Fruit fly (Drosophila melanogaster) whole organism, embryonic: Measurements from ENCODE around the gene CG1440.

ENCODE experiments used
- Ada2b ChIP-seq: fragments of 200-800 bp; sonication (Bioruptor generic); IDR thresholded peaks from 2 replicates; pipeline ENCODE4 v1.3.6; 2022; ENCODE audit warnings: missing biosample characterization, missing genetic modification characterization
- Aef1 ChIP-seq: fragments of 200-800 bp; sonication (Bioruptor generic); IDR thresholded peaks from 3 replicates; pipeline ENCODE4 v1.3.6; 2022; ENCODE audit warnings: missing biosample characterization, missing genetic modification characterization
- CG10321 ChIP-seq: fragments of 200-800 bp; sonication (Bioruptor generic); IDR thresholded peaks from 2 replicates; pipeline ENCODE4 v1.3.6; 2022; ENCODE audit warnings: missing biosample characterization, missing genetic modification characterization
- CG11093 ChIP-seq: fragments of 200-800 bp; sonication (Bioruptor generic); IDR thresholded peaks from 3 replicates; pipeline ENCODE4 v1.3.6; 2022; ENCODE audit warnings: missing biosample characterization, missing genetic modification characterization
- CG12769 ChIP-seq: fragments of 200-800 bp; sonication (Bioruptor generic); optimal IDR thresholded peaks from 2 replicates; lab custom pipeline; 2019; ENCODE audit warnings: missing biosample characterization, mild to moderate bottlenecking, missing genetic modification characterization, moderate library complexity
- CG13424 ChIP-seq: fragments of 200-800 bp; sonication (Bioruptor generic); optimal IDR thresholded peaks from 2 replicates; lab custom pipeline; 2019; ENCODE audit warnings: missing biosample characterization, mild to moderate bottlenecking, missing genetic modification characterization, moderate library complexity
- CG15011 ChIP-seq: fragments of 200-800 bp; sonication (Bioruptor generic); optimal IDR thresholded peaks from 3 replicates; lab custom pipeline; 2018; ENCODE audit warnings: missing biosample characterization, mild to moderate bottlenecking, missing genetic modification characterization
- CG15269 ChIP-seq: fragments of 200-800 bp; sonication (Bioruptor generic); optimal IDR thresholded peaks from 2 replicates; lab custom pipeline; 2018; ENCODE audit warnings: missing biosample characterization, mild to moderate bottlenecking, missing genetic modification characterization, moderate library complexity
- CG2120 ChIP-seq: fragments of 200-800 bp; sonication (Bioruptor generic); optimal IDR thresholded peaks from 3 replicates; lab custom pipeline; 2016; ENCODE audit warnings: missing biosample characterization, missing genetic modification characterization
- CG2712 ChIP-seq: fragments of 200-800 bp; optimal IDR thresholded peaks from 3 replicates; lab custom pipeline; 2019; ENCODE audit warnings: missing biosample characterization, mild to moderate bottlenecking, missing genetic modification characterization, moderate library complexity
- CG3065 ChIP-seq: fragments of 200-800 bp; sonication (Bioruptor generic); optimal IDR thresholded peaks from 2 replicates; lab custom pipeline; 2016; ENCODE audit warnings: missing biosample characterization, missing genetic modification characterization
- CG3281 ChIP-seq: fragments of 200-800 bp; sonication (Bioruptor generic); optimal IDR thresholded peaks from 3 replicates; lab custom pipeline; 2017; ENCODE audit warnings: missing biosample characterization, mild to moderate bottlenecking, missing genetic modification characterization
- CG42726 ChIP-seq: fragments of 200-800 bp; sonication (Bioruptor generic); IDR thresholded peaks from 2 replicates; pipeline ENCODE4 v1.3.6; 2022; ENCODE audit warnings: missing biosample characterization, missing genetic modification characterization; ENCODE audit not compliant: partially characterized antibody
- CG6683 ChIP-seq: fragments of 200-800 bp; sonication (Bioruptor generic); optimal IDR thresholded peaks from 2 replicates; lab custom pipeline; 2017; ENCODE audit warnings: missing biosample characterization, mild to moderate bottlenecking, missing genetic modification characterization, missing genetic modification reagents
- CHES-1-like ChIP-seq: fragments of 200-800 bp; sonication (Bioruptor generic); optimal IDR thresholded peaks from 2 replicates; lab custom pipeline; 2016; ENCODE audit warnings: missing biosample characterization, missing genetic modification characterization
- Doc3 ChIP-seq: fragments of 200-800 bp; sonication (Bioruptor generic); IDR thresholded peaks from 3 replicates; pipeline ENCODE4 v1.3.6; 2022; ENCODE audit warnings: missing biosample characterization, missing genetic modification characterization; ENCODE audit not compliant: partially characterized antibody
- H15 ChIP-seq: fragments of 200-800 bp; sonication (Bioruptor generic); IDR thresholded peaks from 3 replicates; pipeline ENCODE4 v1.3.6; 2022; ENCODE audit warnings: missing biosample characterization, missing genetic modification characterization
- HmgZ ChIP-seq: fragments of 200-800 bp; sonication (Bioruptor generic); optimal IDR thresholded peaks from 2 replicates; lab custom pipeline; 2018; ENCODE audit warnings: missing biosample characterization, mild to moderate bottlenecking, missing genetic modification characterization
- Hmr ChIP-seq: fragments of 200-800 bp; sonication (Bioruptor generic); optimal IDR thresholded peaks from 3 replicates; lab custom pipeline; 2017; ENCODE audit warnings: mild to moderate bottlenecking, missing biosample characterization, missing genetic modification reagents, missing genetic modification characterization
- Lhr ChIP-seq: fragments of 200-800 bp; sonication (Bioruptor generic); optimal IDR thresholded peaks from 3 replicates; lab custom pipeline; 2017; ENCODE audit warnings: mild to moderate bottlenecking, missing biosample characterization, missing genetic modification reagents, missing genetic modification characterization
- Mad ChIP-seq: fragments of 200-800 bp; sonication (Bioruptor generic); optimal IDR thresholded peaks from 2 replicates; lab custom pipeline; 2016; ENCODE audit warnings: missing biosample characterization, missing genetic modification characterization
- Max ChIP-seq: fragments of 200-800 bp; sonication (Bioruptor generic); optimal IDR thresholded peaks from 2 replicates; lab custom pipeline; 2016; ENCODE audit warnings: missing biosample characterization, mild to moderate bottlenecking, missing genetic modification characterization
- Oaz ChIP-seq: fragments of 200-800 bp; sonication (Bioruptor generic); IDR thresholded peaks from 2 replicates; pipeline ENCODE4 v1.3.6; 2022; ENCODE audit warnings: missing biosample characterization, missing genetic modification characterization
- Poxn ChIP-seq: fragments of 200-800 bp; sonication (Bioruptor generic); IDR thresholded peaks from 2 replicates; pipeline ENCODE4 v1.3.6; 2022; ENCODE audit warnings: missing biosample characterization, missing genetic modification characterization
- al ChIP-seq: fragments of 200-800 bp; sonication (Bioruptor generic); IDR thresholded peaks from 2 replicates; pipeline ENCODE4 v1.3.6; 2022; ENCODE audit warnings: missing biosample characterization, missing genetic modification characterization
- ato ChIP-seq: fragments of 200-800 bp; sonication (Bioruptor generic); IDR thresholded peaks from 2 replicates; pipeline ENCODE4 v1.3.6; 2022; ENCODE audit warnings: missing biosample characterization, missing genetic modification characterization; ENCODE audit not compliant: partially characterized antibody
- bbx ChIP-seq: fragments of 200-800 bp; sonication (Bioruptor generic); IDR thresholded peaks from 2 replicates; pipeline ENCODE4 v1.3.6; 2022; ENCODE audit warnings: missing biosample characterization, missing genetic modification characterization; ENCODE audit not compliant: partially characterized antibody
- cato ChIP-seq: fragments of 200-800 bp; sonication (Bioruptor generic); optimal IDR thresholded peaks from 2 replicates; lab custom pipeline; 2016; ENCODE audit warnings: missing biosample characterization, missing genetic modification characterization, borderline replicate concordance
- chif ChIP-seq, 2 experiments: fragments of 200-800 bp; sonication (Bioruptor generic); optimal IDR thresholded peaks; 3 replicates each; lab custom pipeline; 2016; ENCODE audit warnings: missing biosample characterization in 2 of 2, missing genetic modification characterization in 2 of 2
- crol ChIP-seq: fragments of 200-800 bp; sonication (Bioruptor generic); IDR thresholded peaks from 2 replicates; pipeline ENCODE4 v1.3.6; 2022; ENCODE audit warnings: missing biosample characterization, missing genetic modification characterization
- cwo ChIP-seq: fragments of 200-800 bp; sonication (Bioruptor generic); optimal IDR thresholded peaks from 3 replicates; lab custom pipeline; 2017; ENCODE audit warnings: missing biosample characterization, missing genetic modification characterization, mild to moderate bottlenecking, moderate library complexity, missing genetic modification reagents
- fd102C ChIP-seq: fragments of 200-800 bp; sonication (Bioruptor generic); optimal IDR thresholded peaks from 2 replicates; lab custom pipeline; 2018; ENCODE audit warnings: missing biosample characterization, mild to moderate bottlenecking, missing genetic modification characterization, moderate library complexity
- fd64A ChIP-seq: fragments of 200-800 bp; sonication (Bioruptor generic); optimal IDR thresholded peaks from 3 replicates; lab custom pipeline; 2018; ENCODE audit warnings: missing biosample characterization, mild to moderate bottlenecking, missing genetic modification characterization
- gce ChIP-seq: fragments of 200-800 bp; sonication (Bioruptor generic); IDR thresholded peaks from 3 replicates; pipeline ENCODE4 v1.3.6; 2022; ENCODE audit warnings: missing biosample characterization, missing genetic modification characterization
- gsb-n ChIP-seq: fragments of 200-800 bp; sonication (Bioruptor generic); optimal IDR thresholded peaks from 3 replicates; lab custom pipeline; 2018; ENCODE audit warnings: missing biosample characterization, mild to moderate bottlenecking, missing genetic modification characterization
- kay ChIP-seq: fragments of 200-800 bp; sonication (Bioruptor generic); optimal IDR thresholded peaks from 2 replicates; lab custom pipeline; 2016; ENCODE audit warnings: missing biosample characterization, missing genetic modification characterization
- maf-S ChIP-seq: fragments of 200-800 bp; sonication (Bioruptor generic); optimal IDR thresholded peaks from 2 replicates; lab custom pipeline; 2016; ENCODE audit warnings: missing biosample characterization, missing genetic modification characterization
- mld ChIP-seq: fragments of 200-800 bp; sonication (Bioruptor generic); IDR thresholded peaks from 3 replicates; pipeline ENCODE4 v1.3.6; 2022; ENCODE audit warnings: missing biosample characterization, missing genetic modification characterization; ENCODE audit not compliant: partially characterized antibody
- otp ChIP-seq: fragments of 200-800 bp; sonication (Bioruptor generic); IDR thresholded peaks from 3 replicates; pipeline ENCODE4, ENCODE4 v1.3.6; 2022; ENCODE audit warnings: missing biosample characterization, missing genetic modification characterization
- p53 ChIP-seq: fragments of 200-800 bp; sonication (Bioruptor generic); optimal IDR thresholded peaks from 2 replicates; lab custom pipeline; 2016; ENCODE audit warnings: missing biosample characterization, missing genetic modification characterization
- pzg ChIP-seq: fragments of 200-800 bp; sonication (Bioruptor generic); optimal IDR thresholded peaks from 3 replicates; lab custom pipeline; 2018; ENCODE audit warnings: missing biosample characterization, mild to moderate bottlenecking, missing genetic modification characterization, moderate library complexity
- row ChIP-seq: fragments of 200-800 bp; sonication (Bioruptor generic); IDR thresholded peaks from 3 replicates; pipeline ENCODE4 v1.3.6; 2022; ENCODE audit warnings: missing biosample characterization, missing genetic modification characterization
- schlank ChIP-seq: fragments of 200-800 bp; sonication (Bioruptor generic); optimal IDR thresholded peaks from 2 replicates; lab custom pipeline; 2018; ENCODE audit warnings: missing biosample characterization, mild to moderate bottlenecking, missing genetic modification characterization
- sim ChIP-seq: fragments of 200-800 bp; sonication (Bioruptor generic); IDR thresholded peaks from 2 replicates; pipeline ENCODE4 v1.3.6; 2022; ENCODE audit warnings: missing biosample characterization, missing genetic modification characterization
- sna ChIP-seq: fragments of 200-800 bp; sonication (Bioruptor generic); IDR thresholded peaks from 2 replicates; pipeline ENCODE4 v1.3.6; 2022; ENCODE audit warnings: missing biosample characterization, missing genetic modification characterization; ENCODE audit not compliant: partially characterized antibody
- so ChIP-seq: fragments of 200-800 bp; sonication (Bioruptor generic); IDR thresholded peaks from 3 replicates; pipeline ENCODE4 v1.3.6; 2022; ENCODE audit warnings: missing biosample characterization, missing genetic modification characterization
- sr ChIP-seq: fragments of 200-800 bp; sonication (Bioruptor generic); IDR thresholded peaks from 3 replicates; pipeline ENCODE4 v1.3.6; 2022; ENCODE audit warnings: missing biosample characterization, missing genetic modification characterization
- stwl ChIP-seq: fragments of 200-800 bp; sonication (Bioruptor generic); optimal IDR thresholded peaks from 3 replicates; lab custom pipeline; 2018; ENCODE audit warnings: missing biosample characterization, mild to moderate bottlenecking, missing genetic modification characterization, moderate library complexity
- zfh2 ChIP-seq: fragments of 200-800 bp; sonication (Bioruptor generic); optimal IDR thresholded peaks from 2 replicates; lab custom pipeline; 2016; ENCODE audit warnings: missing biosample characterization, missing genetic modification characterization

CG1440 gene

DNA sequence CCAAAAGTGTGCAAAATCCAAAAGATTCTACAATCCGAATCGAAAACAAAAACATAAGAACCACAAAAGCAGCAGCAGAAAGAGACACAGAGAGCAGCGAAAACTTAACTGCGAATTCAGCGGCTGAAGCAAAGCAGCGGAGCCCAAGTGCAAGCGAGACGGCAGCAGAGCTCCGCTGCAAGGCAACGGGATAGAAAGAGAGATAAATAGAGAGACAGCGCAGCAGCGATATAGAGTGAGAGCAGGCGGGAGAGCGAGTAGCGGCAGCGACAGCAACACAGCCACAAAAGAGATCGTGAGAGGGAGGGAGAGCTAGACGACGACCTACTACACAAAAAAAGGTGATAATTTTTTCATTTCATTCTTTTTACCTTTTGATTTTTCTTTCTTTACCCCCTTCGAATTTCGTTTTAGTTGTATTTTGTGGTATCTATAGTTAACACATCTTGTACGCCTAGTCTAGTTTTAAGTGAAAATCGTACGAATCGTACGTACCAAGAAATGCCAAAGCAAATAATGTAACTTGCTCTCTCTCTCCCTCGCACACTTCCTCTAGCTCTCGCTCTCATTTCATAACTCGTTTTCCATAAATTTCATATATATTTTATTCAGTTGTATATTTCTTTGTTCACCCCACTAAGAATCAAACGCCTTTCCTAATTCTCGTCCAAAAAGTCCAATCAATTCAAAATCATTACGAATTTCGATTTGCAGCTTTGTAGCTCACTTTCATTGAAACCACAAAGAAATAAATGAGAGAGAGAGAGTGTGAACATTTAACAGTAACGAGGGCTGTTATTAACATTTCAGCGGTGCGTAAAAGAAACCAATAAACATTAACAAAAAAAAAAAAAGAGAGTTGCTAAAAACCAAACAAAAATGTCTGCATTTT is 26.3 kb upstream of the CG1440 start (continued):
- TF ChIP-seq chif (GFP tag; optimal IDR thresholded peaks at IDR 0.05; lab: Kevin White, UChicago) (no peak), sr (peak; percentile 10; the same call in 1 of the 3 replicates), H15 (GFP tag; lab: Robert Waterston, UW) (no peak), CG11093 (GFP tag; lab: Robert Waterston, UW) (no peak), cato (GFP tag; lab: Kevin White, UChicago) (no peak), zfh2 (GFP tag; lab: Kevin White, UChicago) (no peak), row (GFP tag; lab: Robert Waterston, UW) (no peak), CG42726 (GFP tag; lab: Robert Waterston, UW) (no peak), CG13424 (tag; lab: Kevin White, UChicago) (no peak), sim (GFP tag; lab: Robert Waterston, UW) (no peak), mld (GFP tag; lab: Robert Waterston, UW) (no peak), stwl (tag; lab: Kevin White, UChicago) (no peak), crol (no peak), CHES-1-like (GFP tag; lab: Kevin White, UChicago) (no peak), Max (GFP tag; lab: Kevin White, UChicago) (no peak), so (no peak), CG2120 (GFP tag; lab: Kevin White, UChicago) (no peak), otp (GFP tag; lab: Robert Waterston, UW) (no peak), pzg (GFP tag; lab: Kevin White, UChicago) (no peak), schlank (no peak), Lhr (no peak), HmgZ (tag; lab: Kevin White, UChicago) (no peak), CG6683 (GFP tag; lab: Kevin White, UChicago) (no peak), sna (GFP tag; lab: Robert Waterston, UW) (no peak), CG10321 (GFP tag; lab: Robert Waterston, UW) (peak; percentile 95), CG3281 (GFP tag; lab: Kevin White, UChicago) (no peak), bbx (GFP tag; lab: Robert Waterston, UW) (no peak), Ada2b (no peak), ato (GFP tag; lab: Robert Waterston, UW) (no peak), al (GFP tag; lab: Robert Waterston, UW) (no peak), maf-S (GFP tag; lab: Kevin White, UChicago) (no peak), Poxn (GFP tag; lab: Robert Waterston, UW) (no peak), kay (GFP tag; lab: Kevin White, UChicago) (no peak), p53 (GFP tag; lab: Kevin White, UChicago) (no peak), CG3065 (no peak), CG2712 (no peak), cwo (no peak), fd64A (GFP tag; lab: Kevin White, UChicago) (no peak), CG12769 (tag; lab: Kevin White, UChicago) (no peak), gce (no peak), fd102C (GFP tag; lab: Kevin White, UChicago) (no peak), Aef1 (no peak), gsb-n (tag; lab: Kevin White, UChicago) (no peak), Mad (GFP tag; lab: Kevin White, UChicago) (no peak), Doc3 (GFP tag; lab: Robert Waterston, UW) (no peak), Oaz (GFP tag; lab: Robert Waterston, UW) (peak; percentile 30; the same call in 1 of the 2 replicates), Hmr (peak; percentile 19), CG15011 (GFP tag; lab: Kevin White, UChicago) (no peak), CG15269 (tag; lab: Kevin White, UChicago) (no peak)
